Worm (Caenorhabditis elegans): ENCODE measurements around the gene C07G1.15.

C07G1.15 gene

ce11 chrIV:8163687-8164086 lies 6.1 kb upstream of the C07G1.15 start, which contains the start of gene clec-51:
Gene clec-51 (minus strand): TSS chrIV:8163800.
- TF ChIP-seq snpc-4 (tag; optimal IDR thresholded peaks at IDR 0.05), result no peak
- TF ChIP-seq nhr-28 (tag; optimal IDR thresholded peaks at IDR 0.05), result no peak
- TF ChIP-seq nhr-12 (tag; optimal IDR thresholded peaks at IDR 0.05), result no peak
- no peak for TF ChIP-seq drap-1 (GFP tag; optimal IDR thresholded peaks at IDR 0.05)
- TF ChIP-seq lsy-2 (tag; optimal IDR thresholded peaks at IDR 0.05), result no peak
- no peak for TF ChIP-seq pha-4 (tag; optimal IDR thresholded peaks at IDR 0.05)

- TF ChIP-seq lin-32 (GFP tag; optimal IDR thresholded peaks at IDR 0.05), result no peak
- no peak for TF ChIP-seq unc-39 (tag; optimal IDR thresholded peaks at IDR 0.05)
- TF ChIP-seq elt-3 (tag; optimal IDR thresholded peaks at IDR 0.05), result no peak
- no peak for TF ChIP-seq drap-1 (GFP tag; optimal IDR thresholded peaks at IDR 0.05)
- TF ChIP-seq snpc-4 (tag; optimal IDR thresholded peaks at IDR 0.05), result no peak
- no peak for TF ChIP-seq ceh-83 (GFP tag; optimal IDR thresholded peaks at IDR 0.05)
- no peak for TF ChIP-seq nhr-2 (tag; optimal IDR thresholded peaks at IDR 0.05)
- TF ChIP-seq lin-13 (tag; optimal IDR thresholded peaks at IDR 0.05), result no peak
- TF ChIP-seq ces-1 (GFP tag; optimal IDR thresholded peaks at IDR 0.05), result no peak
Observed at ce11 chrIV:8164515-8164914, 5.3 kb upstream of the C07G1.15 start.

- no peak for TF ChIP-seq mep-1 (tag; optimal IDR thresholded peaks at IDR 0.05)
- no peak for TF ChIP-seq ztf-11 (tag; optimal IDR thresholded peaks at IDR 0.05)
- TF ChIP-seq nhr-76 (tag; optimal IDR thresholded peaks at IDR 0.05), result no peak
- TF ChIP-seq nhr-237 (tag; optimal IDR thresholded peaks at IDR 0.05), result no peak
- no peak for TF ChIP-seq sem-2 (GFP tag; optimal IDR thresholded peaks at IDR 0.05)
- no peak for TF ChIP-seq elt-3 (tag; optimal IDR thresholded peaks at IDR 0.05)
- TF ChIP-seq elt-1 (tag; optimal IDR thresholded peaks at IDR 0.05; ENCODE audit: borderline replicate concordance, insufficient read depth), result no peak
- TF ChIP-seq unc-62 (GFP tag; optimal IDR thresholded peaks at IDR 0.05), result no peak
- TF ChIP-seq ceh-39 (tag; optimal IDR thresholded peaks at IDR 0.05), result no peak
- no peak for TF ChIP-seq unc-39 (tag; optimal IDR thresholded peaks at IDR 0.05)
- no peak for TF ChIP-seq flh-1 (GFP tag; optimal IDR thresholded peaks at IDR 0.05)
- TF ChIP-seq sptf-1 (tag; optimal IDR thresholded peaks at IDR 0.05), result no peak
- TF ChIP-seq lsy-2 (tag; optimal IDR thresholded peaks at IDR 0.05), result no peak
- TF ChIP-seq zip-8 (tag; optimal IDR thresholded peaks at IDR 0.05), result no peak
- no peak for TF ChIP-seq tbx-8 (GFP tag; optimal IDR thresholded peaks at IDR 0.05)
Observed at ce11 chrIV:8165950-8166349, 3.8 kb upstream of the C07G1.15 start, which contains the start of gene B0218.7. Gene B0218.7 (minus strand): TSS chrIV:8166050.

- no peak for TF ChIP-seq elt-3 (tag; optimal IDR thresholded peaks at IDR 0.05)
- no peak for TF ChIP-seq mls-2 (tag; optimal IDR thresholded peaks at IDR 0.05)
- TF ChIP-seq unc-62 (GFP tag; optimal IDR thresholded peaks at IDR 0.05), result no peak
- TF ChIP-seq drap-1 (GFP tag; optimal IDR thresholded peaks at IDR 0.05), result no peak
- no peak for TF ChIP-seq tbx-8 (GFP tag; optimal IDR thresholded peaks at IDR 0.05)
Observed at ce11 chrIV:8168660-8169059, 1.1 kb upstream of the C07G1.15 start, which contains the start of gene clec-52. Gene clec-52 (minus strand): TSS chrIV:8168760.

- TF ChIP-seq elt-3 (tag; optimal IDR thresholded peaks at IDR 0.05), result peak; percentile 51
- TF ChIP-seq ham-2 (GFP tag; optimal IDR thresholded peaks at IDR 0.05), result peak; percentile 86
- TF ChIP-seq pha-4 (tag; optimal IDR thresholded peaks at IDR 0.05), result peak; percentile 58
- TF ChIP-seq nhr-237 (tag; optimal IDR thresholded peaks at IDR 0.05), result peak; percentile 29
- TF ChIP-seq cnd-1 (tag; optimal IDR thresholded peaks at IDR 0.05), result no peak
Observed at ce11 chrIV:8170264-8170663, 490 bp downstream of the C07G1.15 start.

ce11 chrIV:8171376-8171775 lies 1.6 kb downstream of the C07G1.15 start:
- TF ChIP-seq hlh-1 (tag; optimal IDR thresholded peaks at IDR 0.05), result no peak
- no peak for TF ChIP-seq M03D4.4 (tag; optimal IDR thresholded peaks at IDR 0.05)
- no peak for TF ChIP-seq bed-3 (GFP tag; optimal IDR thresholded peaks at IDR 0.05)
- TF ChIP-seq cnd-1 (tag; optimal IDR thresholded peaks at IDR 0.05), result no peak
- TF ChIP-seq nhr-237 (tag; optimal IDR thresholded peaks at IDR 0.05), result no peak
- TF ChIP-seq ces-1 (GFP tag; optimal IDR thresholded peaks at IDR 0.05), result no peak
- no peak for TF ChIP-seq ztf-11 (tag; optimal IDR thresholded peaks at IDR 0.05)
- no peak for TF ChIP-seq mep-1 (tag; optimal IDR thresholded peaks at IDR 0.05)
- TF ChIP-seq nhr-28 (tag; optimal IDR thresholded peaks at IDR 0.05), result no peak
- no peak for TF ChIP-seq elt-3 (tag; optimal IDR thresholded peaks at IDR 0.05)
- TF ChIP-seq ceh-43 (GFP tag; optimal IDR thresholded peaks at IDR 0.05), result no peak
- no peak for TF ChIP-seq pha-4 (tag; optimal IDR thresholded peaks at IDR 0.05)
- no peak for TF ChIP-seq lin-32 (GFP tag; optimal IDR thresholded peaks at IDR 0.05)
- no peak for TF ChIP-seq ceh-39 (tag; optimal IDR thresholded peaks at IDR 0.05)
- TF ChIP-seq flh-1 (GFP tag; optimal IDR thresholded peaks at IDR 0.05), result no peak
- TF ChIP-seq zip-8 (tag; optimal IDR thresholded peaks at IDR 0.05), result no peak
